Fruit fly (Drosophila melanogaster) whole organism, pupa: Measurements from ENCODE around the gene CG46394.

Experiments used
- CG10348 ChIP-seq: fragments of 200-800 bp; sonication (Bioruptor generic); IDR thresholded peaks from 2 replicates; pipeline ENCODE4 v1.3.6; 2022; ENCODE audit warnings: missing biosample characterization, missing genetic modification characterization
- CG13204 ChIP-seq: fragments of 200-800 bp; sonication (Bioruptor generic); optimal IDR thresholded peaks from 2 replicates; lab custom pipeline; 2018; ENCODE audit warnings: missing biosample characterization, mild to moderate bottlenecking, missing genetic modification characterization, moderate library complexity
- CG14655 ChIP-seq: fragments of 200-800 bp; sonication (Bioruptor generic); optimal IDR thresholded peaks from 3 replicates; lab custom pipeline; 2017; ENCODE audit warnings: mild to moderate bottlenecking, missing biosample characterization, missing genetic modification reagents, missing genetic modification characterization
- CG15710 ChIP-seq: fragments of 200-800 bp; sonication (Bioruptor generic); optimal IDR thresholded peaks from 2 replicates; lab custom pipeline; 2018; ENCODE audit warnings: missing biosample characterization, mild to moderate bottlenecking, missing genetic modification characterization, moderate library complexity
- CG17806 ChIP-seq: fragments of 200-800 bp; sonication (Bioruptor generic); optimal IDR thresholded peaks from 2 replicates; lab custom pipeline; 2018; ENCODE audit warnings: missing biosample characterization, mild to moderate bottlenecking, missing genetic modification characterization, moderate library complexity
- CG32121 ChIP-seq: fragments of 200-800 bp; sonication (Bioruptor generic); IDR thresholded peaks from 2 replicates; pipeline ENCODE4 v1.3.6; 2022; ENCODE audit warnings: missing biosample characterization, missing genetic modification characterization
- CG4496 ChIP-seq: fragments of 200-800 bp; sonication (Bioruptor generic); IDR thresholded peaks from 3 replicates; pipeline ENCODE4 v1.3.6; 2022; ENCODE audit warnings: missing biosample characterization, missing genetic modification characterization
- CG8301 ChIP-seq: fragments of 200-800 bp; sonication (Bioruptor generic); optimal IDR thresholded peaks from 2 replicates; lab custom pipeline; 2018; ENCODE audit warnings: missing biosample characterization, mild to moderate bottlenecking, missing genetic modification characterization
- CG9948 ChIP-seq: fragments of 200-800 bp; sonication (Bioruptor generic); optimal IDR thresholded peaks from 2 replicates; lab custom pipeline; 2018; ENCODE audit warnings: missing biosample characterization, mild to moderate bottlenecking, missing genetic modification characterization, moderate library complexity
- D1 ChIP-seq: fragments of 200-800 bp; sonication (Bioruptor generic); optimal IDR thresholded peaks from 2 replicates; lab custom pipeline; 2018; ENCODE audit warnings: missing biosample characterization, mild to moderate bottlenecking, missing genetic modification characterization, moderate library complexity
- Pif1A ChIP-seq: fragments of 200-800 bp; sonication (Bioruptor generic); optimal IDR thresholded peaks from 3 replicates; lab custom pipeline; 2016; ENCODE audit warnings: missing biosample characterization, missing genetic modification characterization
- Pif1B ChIP-seq: fragments of 200-800 bp; sonication (Bioruptor generic); optimal IDR thresholded peaks from 3 replicates; lab custom pipeline; 2016; ENCODE audit warnings: missing biosample characterization, missing genetic modification characterization
- Snoo ChIP-seq: fragments of 200-800 bp; sonication (Bioruptor generic); optimal IDR thresholded peaks from 3 replicates; lab custom pipeline; 2017; ENCODE audit warnings: missing biosample characterization, mild to moderate bottlenecking, missing genetic modification characterization, inconsistent platforms
- fd96Ca ChIP-seq: fragments of 200-800 bp; sonication (Bioruptor generic); IDR thresholded peaks from 3 replicates; pipeline ENCODE4 v1.3.6; 2022; ENCODE audit warnings: missing biosample characterization, missing genetic modification characterization

DNA sequence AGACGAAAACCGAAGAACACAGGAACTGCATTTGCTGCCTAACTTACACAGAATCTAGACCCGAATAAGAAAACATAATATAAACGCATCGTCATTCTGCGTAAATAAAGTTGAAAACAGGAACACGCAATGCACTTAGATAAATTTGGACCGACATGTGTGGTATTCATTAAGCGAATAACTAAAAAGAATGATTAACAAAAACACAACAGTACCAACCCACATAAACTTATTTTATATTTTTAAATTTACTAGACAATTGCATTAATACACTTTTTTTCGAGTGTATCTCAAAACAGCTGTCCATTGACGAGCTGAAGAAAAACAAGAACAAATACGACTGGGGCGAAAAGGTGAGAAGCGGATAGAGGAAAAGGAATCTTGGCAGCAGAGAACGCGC lies 45.8 kb upstream of the CG46394 start:
- TF ChIP-seq CG8301 (tag; lab: Kevin White, UChicago) = peak; percentile 68
- peak; percentile 61; the same call in 2 of the 3 replicates for TF ChIP-seq CG4496 (GFP tag; lab: Robert Waterston, UW)
- TF ChIP-seq CG15710 (tag; lab: Kevin White, UChicago) = peak; percentile 71
- TF ChIP-seq CG9948 (tag; lab: Kevin White, UChicago) = peak; percentile 55
- TF ChIP-seq Pif1B (GFP tag; lab: Kevin White, UChicago) = peak; percentile 56
- no peak for TF ChIP-seq CG10348
- no peak for TF ChIP-seq CG13204 (GFP tag; lab: Kevin White, UChicago)
- peak; percentile 49 for TF ChIP-seq Pif1A (GFP tag; lab: Kevin White, UChicago)
- TF ChIP-seq D1 (tag; lab: Kevin White, UChicago) = no peak
- TF ChIP-seq Snoo = peak; percentile 49
- peak; percentile 56 for TF ChIP-seq CG32121
- TF ChIP-seq CG17806 = peak; percentile 73
- TF ChIP-seq fd96Ca (GFP tag; lab: Robert Waterston, UW) = no peak
- TF ChIP-seq CG14655 (GFP tag; lab: Kevin White, UChicago) = peak; percentile 79
